Fruit fly (Drosophila melanogaster): ENCODE results near the gene lectin-37Da.

Gene lectin-37Da

dm6 chr2L:19418017-19418416, at the start of gene lectin-37Da:
TSS of gene lectin-37Da (plus strand) at chr2L:19418317.
- no peak for TF ChIP-seq noc (tag; optimal IDR thresholded peaks at IDR 0.05)

- no peak for TF ChIP-seq noc (tag; optimal IDR thresholded peaks at IDR 0.05)
These were observed 48.1 kb upstream of the lectin-37Da start, which contains the start of gene CG17349 for dm6 chr2L:19370046-19370445. TSS of gene CG17349 (plus strand) at chr2L:19370445.

DNA sequence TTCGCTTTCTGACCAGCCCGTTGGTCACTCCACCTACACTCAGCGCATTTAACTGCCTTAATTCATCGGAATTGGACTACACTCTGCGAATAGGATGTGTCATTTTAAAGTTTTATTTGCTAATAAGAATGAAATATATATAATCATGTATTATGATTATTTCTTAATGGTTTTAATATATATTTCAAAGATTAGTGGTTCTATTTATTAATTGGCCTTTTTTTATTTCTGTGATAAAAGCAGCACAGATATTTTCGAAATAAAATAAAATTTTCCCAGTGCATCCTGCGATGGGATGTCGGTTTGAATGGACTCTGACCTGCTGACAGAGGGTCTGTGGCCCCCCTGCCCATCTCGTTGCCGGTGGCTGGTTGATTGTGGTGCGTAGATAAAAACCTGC, 44.3 kb upstream of the lectin-37Da start:
- no peak for TF ChIP-seq noc (tag; optimal IDR thresholded peaks at IDR 0.05)

DNA sequence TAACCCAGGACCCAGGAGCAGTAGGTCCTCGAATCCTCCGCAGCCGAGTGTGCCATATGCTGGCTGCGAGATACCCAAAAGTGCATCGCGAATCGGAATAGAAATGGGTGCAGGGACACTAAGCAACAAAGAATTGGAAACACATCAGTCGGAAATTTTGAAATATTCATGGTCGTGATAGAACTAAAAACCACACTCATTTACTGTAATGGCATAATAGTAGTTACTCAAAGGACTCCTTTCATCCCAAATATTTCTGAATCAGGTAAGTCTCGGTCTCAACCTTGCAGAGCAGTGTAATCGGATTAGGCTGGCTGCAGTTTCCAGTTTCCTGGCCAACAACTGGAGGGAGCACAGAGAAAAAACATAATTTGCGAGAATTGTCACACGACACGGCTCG, 42.0 kb upstream of the lectin-37Da start:
- TF ChIP-seq noc (tag; optimal IDR thresholded peaks at IDR 0.05) = no peak

- TF ChIP-seq noc (tag; optimal IDR thresholded peaks at IDR 0.05) = no peak
These were observed 40.7 kb upstream of the lectin-37Da start for dm6 chr2L:19377129-19378083.

DNA sequence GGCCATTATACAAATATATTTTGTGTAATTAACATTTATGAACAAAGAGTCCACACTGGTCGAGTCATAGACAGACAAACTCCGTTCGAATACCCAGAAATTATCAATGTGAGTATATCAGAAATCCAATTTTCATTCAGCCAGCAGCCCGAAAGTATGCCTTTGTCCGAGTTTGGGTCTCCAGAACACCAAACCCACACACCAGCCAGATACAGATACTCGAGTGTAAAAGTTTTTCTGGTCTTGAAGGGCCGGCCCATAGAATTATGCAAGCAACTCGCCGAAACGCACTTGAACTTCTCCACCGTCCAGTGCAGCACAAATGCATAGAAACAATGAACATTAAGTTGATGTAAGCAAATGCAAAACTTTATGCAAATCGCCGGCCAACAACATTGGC, 39.5 kb upstream of the lectin-37Da start:
- no peak for TF ChIP-seq noc (tag; optimal IDR thresholded peaks at IDR 0.05)

- TF ChIP-seq noc (tag; optimal IDR thresholded peaks at IDR 0.05) = no peak
These were observed 37.5 kb upstream of the lectin-37Da start, which contains the start of gene CG17350 for dm6 chr2L:19380630-19381029. TSS of gene CG17350 (plus strand) at chr2L:19380930.

- no peak for TF ChIP-seq noc (tag; optimal IDR thresholded peaks at IDR 0.05)
These were observed 35.8 kb upstream of the lectin-37Da start for dm6 chr2L:19382353-19382752.

dm6 chr2L:19386106-19386715, 31.9 kb upstream of the lectin-37Da start, which contains the start of gene fon:
TSS of gene fon (minus strand) at chr2L:19386205.
- no peak for TF ChIP-seq noc (tag; optimal IDR thresholded peaks at IDR 0.05)

DNA sequence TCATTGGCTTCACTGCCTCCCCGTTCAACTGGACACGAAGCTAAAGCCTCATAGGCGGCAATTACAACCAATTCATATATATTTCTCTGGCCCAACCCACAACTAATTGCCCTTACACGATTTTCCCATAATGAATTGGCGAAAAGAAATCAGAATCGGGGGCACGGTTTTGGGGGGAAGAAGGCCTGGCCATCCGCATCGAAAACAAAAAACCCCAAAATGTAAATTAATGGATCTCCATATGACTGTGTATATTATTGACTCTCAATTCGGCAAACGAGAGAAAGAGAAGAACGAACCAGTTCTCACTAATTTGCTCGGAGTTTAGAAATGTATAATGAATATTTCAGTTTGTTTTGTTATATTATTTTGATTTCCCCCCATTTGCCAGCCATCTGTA, 29.2 kb upstream of the lectin-37Da start:
- TF ChIP-seq noc (tag; optimal IDR thresholded peaks at IDR 0.05) = no peak

DNA sequence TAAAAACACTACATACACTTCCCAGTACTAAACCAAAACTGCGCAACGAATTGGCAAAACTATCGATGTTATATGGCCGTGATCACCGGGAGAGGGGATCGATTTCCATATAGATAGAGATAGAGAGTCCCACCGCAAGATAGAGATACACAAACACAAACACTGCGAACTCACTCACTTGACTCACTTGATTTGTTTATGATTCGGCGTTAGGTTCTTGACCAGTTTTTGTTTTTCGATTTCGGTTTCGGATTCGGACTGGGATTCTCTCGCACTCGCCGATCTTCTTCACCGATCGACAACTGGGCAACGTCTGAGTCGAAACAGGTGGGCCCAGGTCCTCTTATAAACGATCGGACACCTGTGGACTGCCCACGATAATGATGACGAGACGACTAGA, 28.4 kb upstream of the lectin-37Da start, which contains the start of gene CG17549:
TSS of gene CG17549 (minus strand) at position 327 of the 400 bp plus-strand sequence.
- TF ChIP-seq noc (tag; optimal IDR thresholded peaks at IDR 0.05) = no peak

DNA sequence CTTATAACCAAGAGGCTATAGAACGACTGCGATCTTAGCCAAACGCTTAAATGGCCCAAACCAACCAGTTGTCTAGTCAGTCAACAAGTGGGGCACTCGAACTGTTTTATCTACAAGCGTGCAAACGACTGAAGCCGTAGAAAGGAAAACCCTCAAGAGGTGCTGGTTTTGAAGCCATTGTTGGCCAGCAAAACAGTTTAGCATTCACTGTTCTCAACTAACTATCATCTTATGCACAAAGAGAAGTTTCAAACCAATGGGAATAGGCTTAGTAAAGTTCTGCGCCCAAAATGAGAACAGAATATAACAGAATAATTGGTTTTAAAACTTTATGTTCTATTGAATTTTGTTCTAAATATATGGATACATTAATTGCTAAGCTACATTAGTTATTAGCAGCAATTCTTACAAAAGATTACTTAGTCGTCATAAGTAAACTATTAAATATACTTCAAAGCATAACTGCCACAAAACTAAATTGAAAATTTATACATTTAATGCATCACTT, 24.4 kb upstream of the lectin-37Da start, which contains the start of gene CG31798:
TSS of gene CG31798 (plus strand) at position 458 of the 508 bp plus-strand sequence.
- no peak for TF ChIP-seq noc (tag; optimal IDR thresholded peaks at IDR 0.05)

DNA sequence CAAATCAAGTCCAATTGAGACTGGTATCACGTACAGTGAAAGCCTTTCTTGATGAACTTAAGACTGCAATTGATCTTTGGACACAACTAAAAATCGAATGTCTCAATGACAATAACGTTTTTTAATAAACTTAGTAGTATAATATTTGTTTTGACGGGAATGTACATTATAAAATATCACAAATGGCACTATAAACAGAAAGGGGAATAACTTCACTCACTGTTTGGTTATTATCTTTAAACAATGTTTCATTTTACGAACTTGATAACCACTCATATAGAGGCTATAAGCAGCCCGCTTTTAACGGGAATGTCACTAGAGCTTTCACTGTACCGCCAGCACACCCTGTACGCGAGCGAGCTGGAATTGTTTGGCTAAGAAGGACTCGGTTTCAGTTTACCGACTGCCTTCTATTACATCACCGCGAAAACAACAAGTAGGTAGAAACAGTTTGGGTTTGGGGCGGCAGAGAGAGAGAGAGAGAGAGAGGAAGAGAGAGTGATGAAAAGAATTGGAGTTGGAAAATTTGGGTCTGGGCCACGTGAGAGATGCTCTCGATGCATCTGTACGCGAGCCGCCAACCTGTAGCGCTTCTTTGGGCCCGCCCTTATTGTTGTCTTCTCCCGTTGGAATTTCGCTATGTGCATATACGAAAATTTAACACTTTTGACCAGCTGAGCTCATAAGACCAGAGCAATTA, 20.4 kb upstream of the lectin-37Da start:
- peak; percentile 16 for TF ChIP-seq noc (tag; optimal IDR thresholded peaks at IDR 0.05)

- peak; percentile 76 for TF ChIP-seq noc (tag; optimal IDR thresholded peaks at IDR 0.05)
These were observed 19.5 kb upstream of the lectin-37Da start, which contains the start of gene CG17544 for dm6 chr2L:19398317-19399234. TSS of gene CG17544 (minus strand) at chr2L:19398493.

DNA sequence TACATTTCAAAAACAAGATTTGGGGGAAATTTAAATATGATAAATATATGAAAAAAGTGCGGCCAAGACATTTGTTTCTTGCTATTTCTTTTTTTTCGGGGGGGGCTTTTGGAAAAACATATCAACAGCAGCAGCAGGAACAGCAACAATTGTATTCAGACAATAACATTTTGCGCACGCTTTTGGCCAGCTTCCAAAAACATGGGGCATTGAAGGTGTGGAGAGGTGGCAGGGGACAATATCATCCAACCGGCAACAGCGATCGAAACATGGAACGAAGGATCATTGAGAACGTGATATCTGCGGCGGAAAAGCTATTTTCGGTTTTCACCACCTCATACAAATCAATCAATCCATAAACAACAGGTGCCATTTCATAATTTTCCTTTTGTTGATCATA, 16.2 kb upstream of the lectin-37Da start:
- TF ChIP-seq noc (tag; optimal IDR thresholded peaks at IDR 0.05) = no peak

Data from whole organism, larva.